Fruit fly (Drosophila melanogaster) whole organism, embryonic: ENCODE measurements around the gene CG31207.
A peak's percentile ranks its signal among the peaks of the same experiment; 100 is the strongest.

Experiments used
- Abd-B ChIP-seq: fragments of 200-800 bp; sonication (Bioruptor generic); optimal IDR thresholded peaks from 2 replicates; lab custom pipeline; 2018; ENCODE audit warnings: missing biosample characterization, mild to moderate bottlenecking, missing genetic modification characterization, moderate library complexity
- Bdp1 ChIP-seq: fragments of 200-800 bp; sonication (Bioruptor generic); optimal IDR thresholded peaks from 3 replicates; lab custom pipeline; 2016; ENCODE audit warnings: missing biosample characterization, missing genetic modification characterization
- CG10209 ChIP-seq: fragments of 200-800 bp; sonication (Bioruptor generic); optimal IDR thresholded peaks from 3 replicates; lab custom pipeline; 2017; ENCODE audit warnings: missing biosample characterization, mild to moderate bottlenecking, missing genetic modification characterization, missing genetic modification reagents
- CG10321 ChIP-seq: fragments of 200-800 bp; sonication (Bioruptor generic); IDR thresholded peaks from 2 replicates; pipeline ENCODE4 v1.3.6; 2022; ENCODE audit warnings: missing biosample characterization, missing genetic modification characterization
- CG10366 ChIP-seq: fragments of 200-800 bp; sonication (Bioruptor generic); IDR thresholded peaks from 2 replicates; pipeline ENCODE4 v1.3.6; 2022; ENCODE audit warnings: missing biosample characterization, missing genetic modification characterization
- CG11093 ChIP-seq: fragments of 200-800 bp; sonication (Bioruptor generic); IDR thresholded peaks from 3 replicates; pipeline ENCODE4 v1.3.6; 2022; ENCODE audit warnings: missing biosample characterization, missing genetic modification characterization
- CG11695 ChIP-seq: fragments of 200-800 bp; sonication (Bioruptor generic); IDR thresholded peaks from 3 replicates; pipeline ENCODE4 v1.3.6; 2022; ENCODE audit warnings: missing biosample characterization, missing genetic modification characterization
- CG14050 ChIP-seq: fragments of 200-800 bp; sonication (Bioruptor generic); IDR thresholded peaks from 3 replicates; pipeline ENCODE4 v1.3.6; 2022; ENCODE audit warnings: missing biosample characterization, missing genetic modification characterization
- CG15269 ChIP-seq: fragments of 200-800 bp; sonication (Bioruptor generic); optimal IDR thresholded peaks from 2 replicates; lab custom pipeline; 2018; ENCODE audit warnings: missing biosample characterization, mild to moderate bottlenecking, missing genetic modification characterization, moderate library complexity
- CG1529 ChIP-seq: fragments of 200-800 bp; sonication (Bioruptor generic); optimal IDR thresholded peaks from 3 replicates; lab custom pipeline; 2018; ENCODE audit warnings: missing biosample characterization, missing genetic modification characterization
- CG16779 ChIP-seq: fragments of 200-800 bp; sonication (Bioruptor generic); IDR thresholded peaks from 2 replicates; pipeline ENCODE4 v1.3.6; 2022; ENCODE audit warnings: missing biosample characterization, missing genetic modification characterization
- CG16813 ChIP-seq: fragments of 200-800 bp; sonication (Bioruptor generic); IDR thresholded peaks from 3 replicates; pipeline ENCODE4 v1.3.6; 2022; ENCODE audit warnings: missing biosample characterization, missing genetic modification characterization; ENCODE audit not compliant: partially characterized antibody
- CG17186 ChIP-seq: fragments of 200-800 bp; sonication (Bioruptor generic); optimal IDR thresholded peaks from 3 replicates; lab custom pipeline; 2017; ENCODE audit warnings: missing biosample characterization, missing genetic modification reagents, missing genetic modification characterization
- CG2678 ChIP-seq: fragments of 200-800 bp; sonication (Bioruptor generic); optimal IDR thresholded peaks from 3 replicates; lab custom pipeline; 2019; ENCODE audit warnings: missing biosample characterization, mild to moderate bottlenecking, missing genetic modification characterization, moderate library complexity
- CG3163 ChIP-seq: fragments of 200-800 bp; sonication (Bioruptor generic); optimal IDR thresholded peaks from 3 replicates; lab custom pipeline; 2016; ENCODE audit warnings: missing biosample characterization, missing genetic modification characterization
- CG32767 ChIP-seq: fragments of 200-800 bp; sonication (Bioruptor generic); IDR thresholded peaks from 2 replicates; pipeline ENCODE4 v1.3.6; 2022; ENCODE audit warnings: missing biosample characterization, missing genetic modification characterization
- CG33213 ChIP-seq: fragments of 200-800 bp; sonication (Bioruptor generic); optimal IDR thresholded peaks from 3 replicates; lab custom pipeline; 2016; ENCODE audit warnings: missing biosample characterization, missing genetic modification characterization
- CG3838 ChIP-seq: fragments of 200-800 bp; sonication (Bioruptor generic); optimal IDR thresholded peaks from 3 replicates; lab custom pipeline; 2016; ENCODE audit warnings: missing biosample characterization, missing genetic modification characterization
- CG4424 ChIP-seq: fragments of 200-800 bp; sonication (Bioruptor generic); optimal IDR thresholded peaks from 3 replicates; lab custom pipeline; 2016; ENCODE audit warnings: missing biosample characterization, missing genetic modification characterization
- CG5245 ChIP-seq: fragments of 200-800 bp; sonication (Bioruptor generic); optimal IDR thresholded peaks from 3 replicates; lab custom pipeline; 2016; ENCODE audit warnings: missing biosample characterization, missing genetic modification characterization
- CG7839 ChIP-seq: fragments of 200-800 bp; sonication (Bioruptor generic); optimal IDR thresholded peaks from 3 replicates; lab custom pipeline; 2018; ENCODE audit warnings: missing biosample characterization, mild to moderate bottlenecking, missing genetic modification characterization, moderate library complexity
- CG8089 ChIP-seq: fragments of 200-800 bp; sonication (Bioruptor generic); optimal IDR thresholded peaks from 3 replicates; lab custom pipeline; 2016; ENCODE audit warnings: missing biosample characterization, missing genetic modification characterization
- CG8765 ChIP-seq: fragments of 200-800 bp; sonication (Bioruptor generic); IDR thresholded peaks from 2 replicates; pipeline ENCODE4 v1.3.6; 2022; ENCODE audit warnings: missing biosample characterization, missing genetic modification characterization
- Chrac-16 ChIP-seq: fragments of 200-800 bp; sonication (Bioruptor generic); optimal IDR thresholded peaks from 3 replicates; lab custom pipeline; 2016; ENCODE audit warnings: missing biosample characterization, missing genetic modification characterization
- Dbx ChIP-seq: fragments of 200-800 bp; sonication (Bioruptor generic); IDR thresholded peaks from 3 replicates; pipeline ENCODE4 v1.3.6; 2022; ENCODE audit warnings: missing biosample characterization, missing genetic modification characterization
- Doc3 ChIP-seq: fragments of 200-800 bp; sonication (Bioruptor generic); IDR thresholded peaks from 3 replicates; pipeline ENCODE4 v1.3.6; 2022; ENCODE audit warnings: missing biosample characterization, missing genetic modification characterization; ENCODE audit not compliant: partially characterized antibody
- Drgx ChIP-seq: fragments of 200-800 bp; sonication (Bioruptor generic); IDR thresholded peaks from 2 replicates; pipeline ENCODE4 v1.3.6; 2022; ENCODE audit warnings: missing biosample characterization, missing genetic modification characterization
- Ets65A ChIP-seq: fragments of 200-800 bp; sonication (Bioruptor generic); peaks from one replicate; lab custom pipeline; 2016; ENCODE audit warnings: missing biosample characterization, missing genetic modification characterization
- Ets97D ChIP-seq: fragments of 200-800 bp; sonication (Bioruptor generic); optimal IDR thresholded peaks from 3 replicates; lab custom pipeline; 2016; ENCODE audit warnings: missing biosample characterization, missing genetic modification characterization
- Fer1 ChIP-seq: fragments of 200-800 bp; sonication (Bioruptor generic); optimal IDR thresholded peaks from 2 replicates; lab custom pipeline; 2017; ENCODE audit warnings: missing biosample characterization, mild to moderate bottlenecking, missing genetic modification characterization
- HmgD ChIP-seq: fragments of 200-800 bp; sonication (Bioruptor generic); optimal IDR thresholded peaks from 3 replicates; lab custom pipeline; 2016; ENCODE audit warnings: missing biosample characterization, missing genetic modification characterization
- Hr39 ChIP-seq: fragments of >200 bp; optimal IDR thresholded peaks from 2 replicates; lab custom pipeline; 2017
- Hsf ChIP-seq: fragments of 200-800 bp; sonication (Bioruptor generic); optimal IDR thresholded peaks from 3 replicates; lab custom pipeline; 2016; ENCODE audit warnings: missing biosample characterization, missing genetic modification characterization
- NK7.1 ChIP-seq: fragments of 200-800 bp; sonication (Bioruptor generic); optimal IDR thresholded peaks from 3 replicates; lab custom pipeline; 2016; ENCODE audit warnings: missing biosample characterization, missing genetic modification characterization
- Nf-YB ChIP-seq: fragments of 200-800 bp; sonication (Bioruptor generic); optimal IDR thresholded peaks from 3 replicates; lab custom pipeline; 2019; ENCODE audit warnings: missing biosample characterization, mild to moderate bottlenecking, missing genetic modification characterization, moderate library complexity
- Nf-YC ChIP-seq: fragments of 200-800 bp; optimal IDR thresholded peaks from 3 replicates; lab custom pipeline; 2019; ENCODE audit warnings: missing biosample characterization, mild to moderate bottlenecking, missing genetic modification characterization, moderate library complexity
- Sry-δ ChIP-seq: fragments of 200-800 bp; sonication (Bioruptor generic); optimal IDR thresholded peaks from 2 replicates; lab custom pipeline; 2016; ENCODE audit warnings: missing biosample characterization, missing genetic modification characterization
- Vsx1 ChIP-seq: fragments of 200-800 bp; sonication (Bioruptor generic); optimal IDR thresholded peaks from 2 replicates; lab custom pipeline; 2017; ENCODE audit warnings: missing biosample characterization, mild to moderate bottlenecking, missing genetic modification characterization, missing genetic modification reagents
- Xrp1 ChIP-seq: fragments of 200-800 bp; sonication (Bioruptor generic); IDR thresholded peaks from 2 replicates; pipeline ENCODE4 v1.3.6; 2022; ENCODE audit warnings: missing biosample characterization, missing genetic modification characterization
- chinmo ChIP-seq: fragments of 200-800 bp; sonication (Bioruptor generic); IDR thresholded peaks from 4 replicates; pipeline ENCODE4 v1.3.6; 2022; ENCODE audit warnings: missing biosample characterization, missing genetic modification characterization; ENCODE audit not compliant: partially characterized antibody
- ci ChIP-seq: fragments of 200-800 bp; sonication (Bioruptor generic); IDR thresholded peaks from 3 replicates; pipeline ENCODE4 v1.3.6; 2022; ENCODE audit warnings: missing biosample characterization, missing genetic modification characterization
- dati ChIP-seq: fragments of 200-800 bp; sonication (Bioruptor generic); IDR thresholded peaks from 2 replicates; pipeline ENCODE4 v1.3.6; 2022; ENCODE audit warnings: missing biosample characterization, missing genetic modification characterization
- disco-r ChIP-seq: fragments of 200-800 bp; sonication (Bioruptor generic); optimal IDR thresholded peaks from 2 replicates; lab custom pipeline; 2016; ENCODE audit warnings: missing biosample characterization, missing genetic modification characterization
- hth ChIP-seq: fragments of >200 bp; optimal IDR thresholded peaks from 2 replicates; lab custom pipeline; 2017; ENCODE audit warnings: inconsistent platforms
- maf-S ChIP-seq: fragments of 200-800 bp; sonication (Bioruptor generic); optimal IDR thresholded peaks from 2 replicates; lab custom pipeline; 2016; ENCODE audit warnings: missing biosample characterization, missing genetic modification characterization
- onecut ChIP-seq: fragments of 200-800 bp; sonication (Bioruptor generic); IDR thresholded peaks from 2 replicates; pipeline ENCODE4 v1.3.6; 2022; ENCODE audit warnings: missing biosample characterization, missing genetic modification characterization
- ssp ChIP-seq: fragments of 200-800 bp; sonication (Bioruptor generic); IDR thresholded peaks from 2 replicates; pipeline ENCODE4 v1.3.6; 2022; ENCODE audit warnings: missing biosample characterization, missing genetic modification characterization
- tna ChIP-seq: fragments of 200-800 bp; sonication (Bioruptor generic); IDR thresholded peaks from 2 replicates; pipeline ENCODE4 v1.3.6; 2022; ENCODE audit warnings: missing biosample characterization, missing genetic modification characterization; ENCODE audit not compliant: partially characterized antibody
- ttk ChIP-seq: fragments of 200-800 bp; sonication (Bioruptor generic); IDR thresholded peaks from 2 replicates; pipeline ENCODE4 v2.1.2; 2022; ENCODE audit warnings: missing biosample characterization, missing genetic modification characterization

CG31207 gene

DNA sequence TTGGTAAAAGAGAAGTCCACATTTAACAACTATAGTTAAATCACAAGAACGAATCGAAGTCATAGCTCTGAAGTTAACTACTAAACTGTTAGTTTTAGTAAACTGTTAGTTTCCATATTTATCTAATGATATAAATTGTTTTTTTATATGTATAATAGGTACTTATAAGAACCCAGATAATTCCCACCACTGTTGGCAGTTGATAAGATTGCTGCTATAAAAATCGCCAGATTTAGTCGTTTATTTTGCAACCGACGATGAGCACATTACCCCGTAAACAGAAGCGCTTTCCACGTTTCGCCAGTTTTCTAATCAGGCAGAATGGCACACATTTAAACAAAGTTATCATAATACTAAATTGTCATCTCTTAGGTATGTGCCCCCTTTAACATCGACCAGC lies 27.8 kb downstream of the CG31207 start:
- no peak for TF ChIP-seq CG14050 (GFP tag; lab: Robert Waterston, UW)
- TF ChIP-seq Ets65A (GFP tag; lab: Kevin White, UChicago), result peak; percentile 50

DNA sequence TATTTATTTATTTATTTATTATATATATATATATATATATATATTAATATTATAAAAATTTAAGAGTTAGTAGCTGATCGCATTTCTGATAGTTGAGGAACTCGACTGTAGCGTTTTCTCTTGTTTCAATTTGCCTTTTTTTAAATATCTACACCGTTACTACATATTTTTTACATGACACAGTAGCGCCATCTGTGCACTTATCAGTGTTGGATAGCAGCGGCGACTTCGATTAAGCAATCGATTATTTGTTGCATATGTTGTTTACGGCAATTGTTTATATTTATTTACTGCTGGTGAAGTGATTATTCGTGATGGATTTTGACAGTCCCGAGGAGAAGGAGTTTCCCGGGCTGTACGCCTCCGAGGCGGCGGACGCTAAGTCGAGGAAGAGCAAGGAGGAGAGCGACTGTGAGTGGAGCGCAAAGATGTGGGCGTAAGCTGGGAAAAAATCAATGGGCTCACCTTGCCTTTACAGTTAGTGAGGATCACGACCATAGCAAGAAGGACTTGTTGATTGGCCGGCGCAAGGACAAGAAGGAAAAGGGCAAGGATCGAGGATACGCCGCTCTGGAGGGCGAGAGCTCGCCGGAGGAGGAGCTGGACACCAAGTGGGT lies 29.3 kb downstream of the CG31207 start, which contains the start of gene Rlip:
Gene Rlip (plus strand): TSS at position 221 of the 617 bp plus-strand sequence.
- TF ChIP-seq maf-S (GFP tag; lab: Kevin White, UChicago) (no peak), CG1529 (no peak), Drgx (GFP tag; lab: Robert Waterston, UW) (peak; percentile 33; the same call in 1 of the 2 replicates), CG11093 (no peak), CG33213 (GFP tag; lab: Kevin White, UChicago) (peak; percentile 75), Hsf (GFP tag; lab: Kevin White, UChicago) (peak; percentile 54), CG8089 (peak; percentile 44), Chrac-16 (GFP tag; lab: Kevin White, UChicago) (peak; percentile 39), CG4424 (GFP tag; lab: Kevin White, UChicago) (peak; percentile 47), Ets97D (peak; percentile 71), CG16813 (GFP tag; lab: Robert Waterston, UW) (peak; percentile 62), CG5245 (GFP tag; lab: Kevin White, UChicago) (peak; percentile 53), Xrp1 (GFP tag; lab: Robert Waterston, UW) (peak; percentile 40; the same call in 1 of the 2 replicates), CG7839 (peak; percentile 56), CG3838 (GFP tag; lab: Kevin White, UChicago) (peak; percentile 100), chinmo (0 out of 4 replicates have a peak, but pooled peaks have one; percentile 60), dati (GFP tag; lab: Robert Waterston, UW) (no peak), HmgD (GFP tag; lab: Kevin White, UChicago) (peak; percentile 38), tna (GFP tag; lab: Robert Waterston, UW) (peak; percentile 45; the same call in 1 of the 2 replicates), Nf-YC (tag; lab: Kevin White, UChicago) (peak; percentile 19), onecut (GFP tag; lab: Robert Waterston, UW) (peak; percentile 94), Fer1 (GFP tag; lab: Kevin White, UChicago) (peak; percentile 50), ci (GFP tag; lab: Robert Waterston, UW) (peak; percentile 37; the same call in 1 of the 3 replicates), CG8765 (GFP tag; lab: Robert Waterston, UW) (no peak), CG32767 (GFP tag; lab: Robert Waterston, UW) (no peak), Hr39 (lab: Kevin White, UChicago) (no peak), hth (lab: Kevin White, UChicago) (no peak), Bdp1 (peak; percentile 7), CG3163 (GFP tag; lab: Kevin White, UChicago) (peak; percentile 14), CG10321 (GFP tag; lab: Robert Waterston, UW) (no peak), CG10209 (peak; percentile 24), disco-r (GFP tag; lab: Kevin White, UChicago) (peak; percentile 1), Nf-YB (GFP tag; lab: Kevin White, UChicago) (no peak), NK7.1 (GFP tag; lab: Kevin White, UChicago) (peak; percentile 22), CG11695 (GFP tag; lab: Robert Waterston, UW) (no peak), CG16779 (GFP tag; lab: Robert Waterston, UW) (no peak; the same call in 1 of the 2 replicates), Abd-B (GFP tag; lab: Kevin White, UChicago) (peak; percentile 48), Sry-δ (peak; percentile 62), Vsx1 (GFP tag; lab: Kevin White, UChicago) (no peak), ttk (GFP tag; lab: Robert Waterston, UW) (no peak; the same call in 1 of the 2 replicates), CG17186 (peak; percentile 59), CG10366 (GFP tag; lab: Robert Waterston, UW) (no peak; the same call in 1 of the 2 replicates), CG2678 (tag; lab: Kevin White, UChicago) (peak; percentile 20), CG15269 (tag; lab: Kevin White, UChicago) (peak; percentile 9), Dbx (GFP tag; lab: Robert Waterston, UW) (peak; percentile 57; the same call in 2 of the 3 replicates), ssp (GFP tag; lab: Robert Waterston, UW) (peak; percentile 60), Doc3 (GFP tag; lab: Robert Waterston, UW) (no peak)
